Fruit fly (Drosophila melanogaster) whole organism, pupa: Measurements from ENCODE around the gene Pop5.

Experiments
- CG14655 ChIP-seq: fragments of 200-800 bp; sonication (Bioruptor generic); optimal IDR thresholded peaks from 3 replicates; lab custom pipeline; 2017; ENCODE audit warnings: mild to moderate bottlenecking, missing biosample characterization, missing genetic modification reagents, missing genetic modification characterization
- CG15710 ChIP-seq: fragments of 200-800 bp; sonication (Bioruptor generic); optimal IDR thresholded peaks from 2 replicates; lab custom pipeline; 2018; ENCODE audit warnings: missing biosample characterization, mild to moderate bottlenecking, missing genetic modification characterization, moderate library complexity
- CG17806 ChIP-seq: fragments of 200-800 bp; sonication (Bioruptor generic); optimal IDR thresholded peaks from 2 replicates; lab custom pipeline; 2018; ENCODE audit warnings: missing biosample characterization, mild to moderate bottlenecking, missing genetic modification characterization, moderate library complexity
- D1 ChIP-seq: fragments of 200-800 bp; sonication (Bioruptor generic); optimal IDR thresholded peaks from 2 replicates; lab custom pipeline; 2018; ENCODE audit warnings: missing biosample characterization, mild to moderate bottlenecking, missing genetic modification characterization, moderate library complexity
- EcR ChIP-seq: fragments of 200-800 bp; sonication (Bioruptor generic); optimal IDR thresholded peaks from 3 replicates; lab custom pipeline; 2019; ENCODE audit warnings: missing biosample characterization, missing genetic modification characterization, mild to moderate bottlenecking, moderate library complexity, missing genetic modification reagents

DNA sequence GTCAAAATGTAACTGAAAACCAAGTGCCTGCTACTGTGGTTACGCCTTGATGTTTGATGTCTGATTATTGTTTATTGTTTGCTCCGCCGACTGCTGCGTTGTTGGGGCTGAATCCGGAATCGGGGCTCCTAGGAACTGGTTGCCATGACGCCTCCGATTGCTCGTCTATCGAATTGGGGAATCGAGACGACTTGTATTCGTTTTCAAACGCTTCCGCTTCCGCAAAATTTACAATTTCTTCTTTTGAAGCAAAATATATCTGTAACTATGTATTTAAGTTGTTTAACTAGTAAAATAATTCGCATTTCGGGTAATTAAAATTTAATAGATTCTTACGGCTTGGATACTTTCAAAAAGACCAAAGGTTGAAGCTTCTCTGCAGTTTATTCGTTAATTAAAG is 22.1 kb downstream of the Pop5 start, which contains the start of gene CG6652:
- TF ChIP-seq CG17806 (tag; lab: Kevin White, UChicago) (no peak), CG15710 (tag; lab: Kevin White, UChicago) (no peak), CG14655 (GFP tag; lab: Kevin White, UChicago) (no peak), EcR (GFP tag; lab: Kevin White, UChicago) (no peak), D1 (tag; lab: Kevin White, UChicago) (no peak)
